Worm (Caenorhabditis elegans) whole organism, young adult: ENCODE data around the gene R07C3.13.
"Not testable (repeated sequence)": the region's sequence is repeated elsewhere in the genome, so short reads cannot be mapped to it uniquely, and the experiment has no call there.

Source experiments
- D2030.7 ChIP-seq: fragments of 200-800 bp; sonication (Bioruptor generic); IDR thresholded peaks from 2 replicates; pipeline ENCODE4 v1.3.6; 2022; ENCODE audit warnings: missing genetic modification reagents, missing genetic modification characterization, missing compliant biosample characterization
- F10E7.11 ChIP-seq: sonication (generic microtip); optimal IDR thresholded peaks from 2 replicates; lab custom pipeline; 2017; ENCODE audit warnings: mild to moderate bottlenecking, missing genetic modification characterization, moderate library complexity, missing compliant biosample characterization
- F49E8.2 ChIP-seq: sonication (generic microtip); optimal IDR thresholded peaks from 3 replicates; lab custom pipeline; 2017; ENCODE audit warnings: missing genetic modification characterization, mild to moderate bottlenecking, missing compliant biosample characterization, antibody characterized with exemption, moderate library complexity; ENCODE audit not compliant: insufficient read depth
- F55B11.4 ChIP-seq: sonication (generic microtip); optimal IDR thresholded peaks from 2 replicates; lab custom pipeline; 2016; ENCODE audit warnings: missing compliant biosample characterization, missing genetic modification characterization, borderline replicate concordance; ENCODE audit not compliant: insufficient read depth
- K11D2.4 ChIP-seq: fragments of 200-800 bp; sonication (Bioruptor generic); IDR thresholded peaks from 2 replicates; pipeline ENCODE4 v1.3.6; 2022; ENCODE audit warnings: missing genetic modification reagents, missing genetic modification characterization, missing compliant biosample characterization
- T26A5.8 ChIP-seq: sonication (generic microtip); optimal IDR thresholded peaks from 2 replicates; lab custom pipeline; 2016; ENCODE audit warnings: missing genetic modification characterization, missing compliant biosample characterization
- Y53F4B.3 ChIP-seq: fragments of 200-800 bp; sonication (Bioruptor generic); IDR thresholded peaks from 2 replicates; pipeline ENCODE4 v1.3.6; 2022; ENCODE audit warnings: missing genetic modification reagents, missing genetic modification characterization, missing compliant biosample characterization
- aptf-3 ChIP-seq: fragments of 200-800 bp; sonication (Bioruptor generic); IDR thresholded peaks from 2 replicates; pipeline ENCODE4 v1.3.6; 2022; ENCODE audit warnings: missing genetic modification characterization, missing compliant biosample characterization
- attf-5 ChIP-seq: fragments of 200-800 bp; sonication (Bioruptor generic); optimal IDR thresholded peaks from 2 replicates; lab custom pipeline; 2018; ENCODE audit warnings: mild to moderate bottlenecking, missing genetic modification characterization, missing compliant biosample characterization
- dpff-1 ChIP-seq: sonication (generic microtip); optimal IDR thresholded peaks from 2 replicates; lab custom pipeline; 2017; ENCODE audit warnings: mild to moderate bottlenecking, missing genetic modification characterization, missing compliant biosample characterization
- egl-18 ChIP-seq: fragments of 200-800 bp; sonication (Bioruptor generic); IDR thresholded peaks from 2 replicates; pipeline ENCODE4 v1.3.6; 2022; ENCODE audit warnings: missing genetic modification reagents, missing genetic modification characterization, missing compliant biosample characterization
- egrh-3 ChIP-seq: fragments of 200-800 bp; sonication (Bioruptor generic); IDR thresholded peaks from 2 replicates; pipeline ENCODE4 v1.3.6; 2022; ENCODE audit warnings: missing genetic modification reagents, missing genetic modification characterization, missing compliant biosample characterization
- ets-4 ChIP-seq: fragments of 200-800 bp; sonication (Bioruptor generic); optimal IDR thresholded peaks from 2 replicates; lab custom pipeline; 2018; ENCODE audit warnings: mild to moderate bottlenecking, missing genetic modification characterization, missing compliant biosample characterization
- gei-17 ChIP-seq: fragments of 200-800 bp; sonication (Bioruptor generic); optimal IDR thresholded peaks from 2 replicates; lab custom pipeline; 2018; ENCODE audit warnings: mild to moderate bottlenecking, missing genetic modification characterization, missing compliant biosample characterization
- hrde-1 ChIP-seq: sonication (generic microtip); optimal IDR thresholded peaks from 2 replicates; lab custom pipeline; 2016; ENCODE audit warnings: missing genetic modification characterization, mild to moderate bottlenecking, missing compliant biosample characterization, moderate library complexity, missing genotype, missing genetic modification reagents, borderline replicate concordance
- hsf-1 ChIP-seq: fragments of 200-800 bp; sonication (Bioruptor generic); IDR thresholded peaks from 2 replicates; pipeline ENCODE4 v1.3.6; 2022; ENCODE audit warnings: missing genetic modification reagents, missing genetic modification characterization, missing compliant biosample characterization
- lin-26 ChIP-seq: fragments of 200-800 bp; sonication (Bioruptor generic); IDR thresholded peaks from 2 replicates; pipeline ENCODE4 v1.3.6; 2022; ENCODE audit warnings: missing genetic modification reagents, missing genetic modification characterization, missing compliant biosample characterization
- lin-54 ChIP-seq: fragments of 200-800 bp; sonication (Bioruptor generic); optimal IDR thresholded peaks from 2 replicates; lab custom pipeline; 2018; ENCODE audit warnings: mild to moderate bottlenecking, missing genetic modification characterization, missing compliant biosample characterization
- madf-3 ChIP-seq: fragments of 200-800 bp; sonication (Bioruptor generic); IDR thresholded peaks from 2 replicates; pipeline ENCODE4 v1.3.6; 2022; ENCODE audit warnings: missing genetic modification reagents, missing genetic modification characterization, missing compliant biosample characterization
- madf-6 ChIP-seq: fragments of 200-800 bp; sonication (Bioruptor generic); IDR thresholded peaks from 2 replicates; pipeline ENCODE4 v1.3.6; 2022; ENCODE audit warnings: missing genetic modification reagents, missing genetic modification characterization, missing compliant biosample characterization
- mel-28 ChIP-seq: sonication (generic microtip); optimal IDR thresholded peaks from 2 replicates; lab custom pipeline; 2016; ENCODE audit warnings: borderline replicate concordance, mild to moderate bottlenecking, missing genetic modification characterization, missing compliant biosample characterization
- nfya-1 ChIP-seq: sonication (generic microtip); optimal IDR thresholded peaks from 2 replicates; lab custom pipeline; 2017; ENCODE audit warnings: antibody characterized with exemption, missing compliant biosample characterization, missing genetic modification characterization, borderline replicate concordance; ENCODE audit not compliant: insufficient read depth
- nhr-90 ChIP-seq: sonication (generic microtip); optimal IDR thresholded peaks from 2 replicates; lab custom pipeline; 2016; ENCODE audit warnings: missing genotype, mild to moderate bottlenecking, missing genetic modification characterization, missing compliant biosample characterization
- pbrm-1 ChIP-seq: fragments of 200-800 bp; sonication (Bioruptor generic); IDR thresholded peaks from 2 replicates; pipeline ENCODE4 v1.3.6; 2022; ENCODE audit warnings: missing genetic modification reagents, missing genetic modification characterization, missing compliant biosample characterization
- snpc-1.1 ChIP-seq: sonication (generic microtip); optimal IDR thresholded peaks from 2 replicates; lab custom pipeline; 2017; ENCODE audit warnings: missing genetic modification characterization, mild to moderate bottlenecking, missing compliant biosample characterization, antibody characterized with exemption, moderate library complexity, missing genotype, missing genetic modification reagents; ENCODE audit not compliant: insufficient read depth
- snpc-4 ChIP-seq, 5 experiments: fragments of 150-350 bp in 1 of 5; sonication (generic microtip) in 4 of 5; optimal IDR thresholded peaks; 2 replicates each; lab custom pipeline; 2014 to 2018; ENCODE audit warnings: missing genetic modification characterization in 5 of 5, missing biosample characterization in 3 of 5, antibody characterized with exemption in 2 of 5, mild to moderate bottlenecking in 2 of 5, missing compliant biosample characterization in 2 of 5, missing genotype in 2 of 5, moderate library complexity in 2 of 5, missing genetic modification reagents in 1 of 5
- sptf-2 ChIP-seq: fragments of 200-800 bp; sonication (Bioruptor generic); optimal IDR thresholded peaks from 2 replicates; lab custom pipeline; 2018; ENCODE audit warnings: mild to moderate bottlenecking, missing genetic modification characterization, missing compliant biosample characterization
- tbp1 ChIP-seq: fragments of 200-800 bp; sonication (Bioruptor generic); optimal IDR thresholded peaks from 2 replicates; lab custom pipeline; 2018; ENCODE audit warnings: mild to moderate bottlenecking, missing genetic modification characterization, missing compliant biosample characterization
- unc-130 ChIP-seq: sonication (generic microtip); optimal IDR thresholded peaks from 2 replicates; lab custom pipeline; 2016; ENCODE audit warnings: missing genetic modification reagents, missing genetic modification characterization, missing compliant biosample characterization
- unc-62 ChIP-seq: fragments of 150-350 bp; optimal IDR thresholded peaks from 2 replicates; lab custom pipeline; 2014; ENCODE audit warnings: missing biosample characterization, missing genetic modification reagents, missing genetic modification characterization
- zim-3 ChIP-seq: sonication (generic microtip); optimal IDR thresholded peaks from 2 replicates; lab custom pipeline; 2017; ENCODE audit warnings: mild to moderate bottlenecking, missing genetic modification characterization, moderate library complexity, missing compliant biosample characterization

Gene R07C3.13

DNA sequence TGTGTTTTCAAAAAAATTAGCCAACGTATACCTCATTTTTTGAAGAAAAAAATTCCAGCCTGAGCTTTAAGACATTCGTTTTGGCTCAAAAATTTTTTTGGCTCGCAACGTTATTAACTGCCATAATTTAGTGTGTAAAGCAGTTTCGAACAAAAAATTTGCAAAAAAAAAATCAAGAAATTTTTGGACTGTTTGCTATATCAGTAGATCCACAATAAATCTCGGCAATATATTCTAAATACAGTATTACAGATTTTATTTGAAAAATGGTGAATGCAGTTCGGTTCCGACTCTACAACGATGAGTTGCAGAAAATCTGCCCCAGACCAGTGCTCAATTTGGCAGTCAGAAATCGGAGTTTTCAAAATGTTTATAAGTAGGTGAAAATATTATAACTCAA is 40.9 kb upstream of the R07C3.13 start, which contains the start of gene C32B5.6:
Gene C32B5.6, plus strand, starts transcription at position 301 of the 400 bp plus-strand sequence.
- TF ChIP-seq T26A5.8 (tag; lab: Kevin White, UChicago); D2030.7; Y53F4B.3 (GFP tag; lab: Robert Waterston, UW): not testable (repeated sequence)
- TF ChIP-seq, all 124 proteins: peak for 0; not testable (repeated sequence) for 124

DNA sequence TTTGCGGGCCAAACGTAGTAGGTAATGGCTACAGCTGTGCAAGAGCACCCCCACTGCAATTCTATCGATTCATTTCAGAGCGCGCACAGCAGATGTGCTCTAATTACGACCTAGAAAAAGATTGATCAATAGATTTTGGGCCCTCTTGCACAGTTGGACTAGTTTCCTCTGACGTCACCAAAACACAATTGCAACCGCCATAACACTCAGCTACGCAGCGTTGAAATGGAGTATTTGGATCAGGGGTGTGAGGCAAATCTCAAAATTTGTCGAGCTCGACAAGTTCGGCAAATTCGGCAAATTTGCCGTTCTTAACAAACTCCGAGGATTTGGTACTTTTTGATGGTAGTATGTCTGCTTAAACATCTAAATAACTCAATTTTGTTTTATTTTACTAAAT is 39.7 kb upstream of the R07C3.13 start, which contains the start of gene fbxc-18:
Gene fbxc-18, minus strand, starts transcription at position 101 of the 400 bp plus-strand sequence.
- TF ChIP-seq aptf-3 (GFP tag; lab: Robert Waterston, UW); gei-17 (GFP tag; lab: Kevin White, UChicago); F10E7.11 (tag; lab: Kevin White, UChicago): not testable (repeated sequence)

DNA sequence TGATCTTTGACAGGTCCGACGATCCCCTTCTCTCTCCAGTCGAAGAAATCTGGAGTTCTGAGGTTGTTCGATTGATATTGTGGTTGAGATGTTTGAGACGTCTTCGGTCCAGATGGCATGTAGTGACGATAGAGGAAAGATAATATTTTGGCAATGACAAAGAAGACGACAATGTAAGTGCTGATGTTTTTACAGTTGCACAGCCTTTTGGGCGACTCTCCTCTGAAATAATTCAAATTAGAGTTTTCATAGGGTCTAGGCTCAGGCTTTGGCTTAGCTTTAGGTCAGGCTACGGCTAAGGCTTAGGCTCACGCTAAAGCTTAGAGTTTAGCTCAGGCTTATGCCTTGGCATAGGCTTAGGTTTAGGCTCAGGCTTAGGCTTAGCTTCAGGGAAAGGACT is 34.7 kb upstream of the R07C3.13 start, which contains the start of gene C32B5.13:
Gene C32B5.13, minus strand, starts transcription at position 101 of the 400 bp plus-strand sequence.
- TF ChIP-seq mel-28 = no peak
- TF ChIP-seq lin-26 (GFP tag; lab: Robert Waterston, UW) = 0 out of 2 replicates have a peak, but pooled peaks have one; percentile 24
- no peak for TF ChIP-seq attf-5 (GFP tag; lab: Kevin White, UChicago)

DNA sequence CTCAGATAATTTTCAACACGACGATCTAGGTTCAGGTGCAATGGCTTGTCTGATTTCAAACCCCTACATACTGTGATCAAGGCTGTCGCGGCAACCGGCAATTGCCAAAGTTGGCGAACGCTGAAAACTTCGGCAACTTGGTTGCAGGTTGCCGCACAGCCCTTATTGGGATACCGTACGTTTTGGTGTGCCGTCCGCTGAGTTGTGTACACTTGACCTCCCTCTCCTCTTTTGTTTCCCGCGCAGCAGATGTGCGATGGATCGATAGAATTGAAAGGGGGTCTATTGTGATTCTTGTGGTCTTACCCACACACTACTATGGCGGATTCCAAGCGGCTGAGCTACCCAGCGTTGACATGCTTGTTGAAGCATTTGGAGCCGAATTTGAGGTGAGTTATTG is 33.0 kb upstream of the R07C3.13 start, which contains the start of the genes C32B5.18 and C32B5.7:
Gene C32B5.18, plus strand, starts transcription at position 301 of the 400 bp plus-strand sequence.
Gene C32B5.7, plus strand, starts transcription at position 311 of the 400 bp plus-strand sequence.
- 0 out of 2 replicates have a peak, but pooled peaks have one; percentile 36 for TF ChIP-seq madf-3
- TF ChIP-seq egl-18 (GFP tag; lab: Robert Waterston, UW) = 0 out of 2 replicates have a peak, but pooled peaks have one; percentile 29
- no peak for TF ChIP-seq hrde-1

DNA sequence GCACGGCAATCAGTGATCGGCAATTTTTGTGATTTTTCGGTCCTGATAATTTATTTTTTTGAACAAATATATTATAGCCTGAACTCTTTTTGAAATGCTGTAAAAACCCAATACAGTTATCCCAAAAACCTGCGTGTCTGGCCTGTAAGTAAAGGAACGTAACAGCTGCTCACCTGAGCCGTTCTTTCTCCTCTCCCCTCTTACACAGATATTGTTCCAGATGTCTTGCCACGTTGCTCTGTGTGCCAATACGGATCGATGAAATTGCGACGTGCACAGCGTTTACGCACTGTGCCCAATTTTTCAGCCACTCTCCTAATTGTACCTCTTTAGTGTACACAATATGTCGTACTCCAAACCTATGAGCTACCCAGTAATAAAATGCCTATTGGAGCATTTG is 31.4 kb upstream of the R07C3.13 start, which contains the start of gene sdz-4:
Gene sdz-4, plus strand, starts transcription at position 301 of the 400 bp plus-strand sequence.
- TF ChIP-seq snpc-4 (GFP tag; optimal IDR thresholded peaks at IDR 0.05; lab: Kevin White, UChicago) (no peak), snpc-4 (tag; optimal IDR thresholded peaks at IDR 0.05; lab: Kevin White, UChicago) (no peak), ets-4 (GFP tag; lab: Kevin White, UChicago) (no peak), zim-3 (tag; lab: Kevin White, UChicago) (no peak), snpc-1.1 (tag; lab: Kevin White, UChicago) (no peak), F10E7.11 (tag; lab: Kevin White, UChicago) (no peak), unc-62 (GFP tag; lab: Kevin White, UChicago) (no peak), lin-54 (no peak), sptf-2 (GFP tag; lab: Kevin White, UChicago) (no peak), F49E8.2 (no peak), nfya-1 (tag; lab: Kevin White, UChicago) (no peak), pbrm-1 (GFP tag; lab: Robert Waterston, UW) (no peak), hsf-1 (GFP tag; lab: Robert Waterston, UW) (no peak), egrh-3 (GFP tag; lab: Robert Waterston, UW) (no peak), dpff-1 (tag; lab: Kevin White, UChicago) (no peak), madf-6 (GFP tag; lab: Robert Waterston, UW) (no peak), F55B11.4 (tag; lab: Kevin White, UChicago) (no peak), unc-130 (no peak), nhr-90 (tag; lab: Kevin White, UChicago) (no peak), K11D2.4 (GFP tag; lab: Robert Waterston, UW) (no peak), tbp1 (GFP tag; lab: Kevin White, UChicago) (no peak)
